Worm (Caenorhabditis elegans) whole organism, mixed stage, embryonic: Measurements from ENCODE around the gene B0244.16.

Experiments used
- elt-1 ChIP-seq: sonication (generic microtip); optimal IDR thresholded peaks from 2 replicates; lab custom pipeline; 2017; ENCODE audit warnings: missing genetic modification characterization, mild to moderate bottlenecking, missing compliant biosample characterization, antibody characterized with exemption, moderate library complexity, borderline replicate concordance; ENCODE audit not compliant: insufficient read depth
- lsy-2 ChIP-seq: fragments of 150-350 bp; optimal IDR thresholded peaks from 2 replicates; lab custom pipeline; 2014; ENCODE audit warnings: missing biosample characterization, missing genetic modification characterization
- ztf-11 ChIP-seq: fragments of 150-350 bp; optimal IDR thresholded peaks from 2 replicates; lab custom pipeline; 2014; ENCODE audit warnings: missing biosample characterization, missing genetic modification characterization

DNA sequence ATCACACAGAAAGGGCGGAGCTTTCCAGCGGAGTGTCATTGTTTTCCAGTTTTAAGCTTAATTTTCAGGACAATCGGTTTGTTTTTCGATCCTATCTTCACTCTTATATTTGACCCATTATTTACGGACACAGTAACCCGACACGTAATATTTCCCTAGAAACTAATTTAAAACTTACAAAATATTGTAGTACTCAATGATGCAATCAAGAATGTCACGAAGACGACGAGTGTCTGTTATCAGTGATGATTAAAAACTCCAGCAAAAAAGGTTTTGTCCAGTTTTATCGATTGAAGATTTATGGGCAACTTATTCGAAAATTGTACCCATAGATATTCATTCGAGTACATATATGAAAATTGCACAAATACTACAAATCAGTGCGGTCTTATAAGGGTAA, 7.8 kb upstream of the B0244.16 start, which contains the start of gene B0244.17:
- no peak for TF ChIP-seq elt-1 (tag; lab: Kevin White, UChicago)
- TF ChIP-seq lsy-2: no peak
- no peak for TF ChIP-seq ztf-11
